Fruit fly (Drosophila melanogaster) whole organism, embryonic: ENCODE results near the gene CG11898.

ENCODE experiments used
- ATbp ChIP-seq: fragments of 200-800 bp; sonication (Bioruptor generic); optimal IDR thresholded peaks from 2 replicates; lab custom pipeline; 2017; ENCODE audit warnings: missing biosample characterization, mild to moderate bottlenecking, missing genetic modification characterization, missing genetic modification reagents
- Atf-2 ChIP-seq: fragments of 200-800 bp; sonication (Bioruptor generic); optimal IDR thresholded peaks from 2 replicates; lab custom pipeline; 2016; ENCODE audit warnings: missing biosample characterization, missing genetic modification characterization
- Bdp1 ChIP-seq: fragments of 200-800 bp; sonication (Bioruptor generic); optimal IDR thresholded peaks from 3 replicates; lab custom pipeline; 2016; ENCODE audit warnings: missing biosample characterization, missing genetic modification characterization
- CG10431 ChIP-seq: fragments of 200-800 bp; sonication (Bioruptor generic); optimal IDR thresholded peaks from 3 replicates; lab custom pipeline; 2018; ENCODE audit warnings: missing biosample characterization, mild to moderate bottlenecking, missing genetic modification characterization
- CG10565 ChIP-seq: fragments of 200-800 bp; sonication (Bioruptor generic); optimal IDR thresholded peaks from 3 replicates; lab custom pipeline; 2016; ENCODE audit warnings: missing biosample characterization, mild to moderate bottlenecking, missing genetic modification characterization
- CG12391 ChIP-seq: fragments of 200-800 bp; sonication (Bioruptor generic); optimal IDR thresholded peaks from 3 replicates; lab custom pipeline; 2018; ENCODE audit warnings: missing biosample characterization, mild to moderate bottlenecking, missing genetic modification characterization, moderate library complexity
- CG13894 ChIP-seq: fragments of 200-800 bp; sonication (Bioruptor generic); optimal IDR thresholded peaks from 3 replicates; lab custom pipeline; 2018; ENCODE audit warnings: missing biosample characterization, mild to moderate bottlenecking, missing genetic modification characterization, moderate library complexity
- CG14860 ChIP-seq: fragments of 200-800 bp; sonication (Bioruptor generic); IDR thresholded peaks from 3 replicates; pipeline ENCODE4 v1.3.6; 2022; ENCODE audit warnings: missing biosample characterization, missing genetic modification characterization; ENCODE audit not compliant: partially characterized antibody
- CG15696 ChIP-seq: fragments of 200-800 bp; sonication (Bioruptor generic); optimal IDR thresholded peaks from 2 replicates; lab custom pipeline; 2019; ENCODE audit warnings: missing biosample characterization, mild to moderate bottlenecking, missing genetic modification characterization, moderate library complexity
- CG1603 ChIP-seq: fragments of 200-800 bp; sonication (Bioruptor generic); optimal IDR thresholded peaks from 2 replicates; lab custom pipeline; 2019; ENCODE audit warnings: missing biosample characterization, mild to moderate bottlenecking, missing genetic modification characterization, moderate library complexity
- CG17361 ChIP-seq: fragments of 200-800 bp; sonication (Bioruptor generic); IDR thresholded peaks from 3 replicates; pipeline ENCODE4 v1.3.6; 2022; ENCODE audit warnings: missing biosample characterization, missing genetic modification characterization
- CG18764 ChIP-seq: fragments of 200-800 bp; sonication (Bioruptor generic); optimal IDR thresholded peaks from 3 replicates; lab custom pipeline; 2016; ENCODE audit warnings: missing biosample characterization, missing genetic modification characterization
- CG30403 ChIP-seq: fragments of 200-800 bp; sonication (Bioruptor generic); optimal IDR thresholded peaks from 3 replicates; lab custom pipeline; 2016; ENCODE audit warnings: missing biosample characterization, missing genetic modification characterization
- CG3281 ChIP-seq: fragments of 200-800 bp; sonication (Bioruptor generic); optimal IDR thresholded peaks from 3 replicates; lab custom pipeline; 2017; ENCODE audit warnings: missing biosample characterization, mild to moderate bottlenecking, missing genetic modification characterization
- CG42726 ChIP-seq: fragments of 200-800 bp; sonication (Bioruptor generic); IDR thresholded peaks from 2 replicates; pipeline ENCODE4 v1.3.6; 2022; ENCODE audit warnings: missing biosample characterization, missing genetic modification characterization; ENCODE audit not compliant: partially characterized antibody
- CG43689 ChIP-seq: fragments of 200-800 bp; sonication (Bioruptor generic); IDR thresholded peaks from 2 replicates; pipeline ENCODE4 v1.3.6; 2022; ENCODE audit warnings: missing biosample characterization, missing genetic modification characterization
- CG4404 ChIP-seq: fragments of 200-800 bp; sonication (Bioruptor generic); IDR thresholded peaks from 2 replicates; pipeline ENCODE4 v1.3.6; 2022; ENCODE audit warnings: missing biosample characterization, missing genetic modification characterization
- CG6272 ChIP-seq: fragments of 200-800 bp; sonication (Bioruptor generic); IDR thresholded peaks from 2 replicates; pipeline ENCODE4 v1.3.6; 2022; ENCODE audit warnings: missing biosample characterization, missing genetic modification characterization
- CG6654 ChIP-seq: fragments of 200-800 bp; sonication (Bioruptor generic); optimal IDR thresholded peaks from 2 replicates; lab custom pipeline; 2017; ENCODE audit warnings: missing biosample characterization, mild to moderate bottlenecking, missing genetic modification characterization
- CG6813 ChIP-seq: fragments of 200-800 bp; sonication (Bioruptor generic); optimal IDR thresholded peaks from 2 replicates; lab custom pipeline; 2017; ENCODE audit warnings: missing biosample characterization, missing genetic modification characterization, mild to moderate bottlenecking, moderate library complexity, missing genetic modification reagents
- CG7987 ChIP-seq: fragments of 200-800 bp; sonication (Bioruptor generic); optimal IDR thresholded peaks from 2 replicates; lab custom pipeline; 2018; ENCODE audit warnings: missing biosample characterization, mild to moderate bottlenecking, missing genetic modification characterization, moderate library complexity
- CG9797 ChIP-seq: fragments of 200-800 bp; sonication (Bioruptor generic); optimal IDR thresholded peaks from 3 replicates; lab custom pipeline; 2018; ENCODE audit warnings: missing biosample characterization, mild to moderate bottlenecking, missing genetic modification characterization
- Dbx ChIP-seq: fragments of 200-800 bp; sonication (Bioruptor generic); IDR thresholded peaks from 3 replicates; pipeline ENCODE4 v1.3.6; 2022; ENCODE audit warnings: missing biosample characterization, missing genetic modification characterization
- Dek ChIP-seq: fragments of 200-800 bp; sonication (Bioruptor generic); optimal IDR thresholded peaks from 3 replicates; lab custom pipeline; 2019; ENCODE audit warnings: missing biosample characterization, mild to moderate bottlenecking, missing genetic modification characterization, moderate library complexity
- Dref ChIP-seq: fragments of 200-800 bp; sonication (Bioruptor generic); IDR thresholded peaks from 2 replicates; pipeline ENCODE4 v1.3.6; 2022; ENCODE audit warnings: missing biosample characterization, missing genetic modification characterization
- Eip74EF ChIP-seq, 2 experiments: fragments of 200-800 bp in 1 of 2; fragments of >200 bp in 1 of 2; sonication (Bioruptor generic) in 1 of 2; optimal IDR thresholded peaks; 2 replicates each; lab custom pipeline; 2017 to 2019; ENCODE audit warnings: missing biosample characterization in 2 of 2, missing genetic modification characterization in 2 of 2, mild to moderate bottlenecking in 1 of 2, moderate library complexity in 1 of 2
- Fer1 ChIP-seq: fragments of 200-800 bp; sonication (Bioruptor generic); optimal IDR thresholded peaks from 2 replicates; lab custom pipeline; 2017; ENCODE audit warnings: missing biosample characterization, mild to moderate bottlenecking, missing genetic modification characterization
- Gsc ChIP-seq: fragments of 200-800 bp; sonication (Bioruptor generic); IDR thresholded peaks from 2 replicates; pipeline ENCODE4 v1.3.6; 2022; ENCODE audit warnings: missing biosample characterization, missing genetic modification characterization
- Jarid2 ChIP-seq: fragments of 200-800 bp; sonication (Bioruptor generic); optimal IDR thresholded peaks from 3 replicates; lab custom pipeline; 2017; ENCODE audit warnings: mild to moderate bottlenecking, missing biosample characterization, missing genetic modification reagents, missing genetic modification characterization
- Mrtf ChIP-seq: fragments of 200-800 bp; sonication (Bioruptor generic); IDR thresholded peaks from 3 replicates; pipeline ENCODE4 v1.3.6; 2022; ENCODE audit warnings: missing biosample characterization, missing genetic modification characterization
- NC2β ChIP-seq: fragments of 200-800 bp; sonication (Bioruptor generic); optimal IDR thresholded peaks from 2 replicates; lab custom pipeline; 2016; ENCODE audit warnings: missing biosample characterization, missing genetic modification characterization
- Vsx1 ChIP-seq: fragments of 200-800 bp; sonication (Bioruptor generic); optimal IDR thresholded peaks from 2 replicates; lab custom pipeline; 2017; ENCODE audit warnings: missing biosample characterization, mild to moderate bottlenecking, missing genetic modification characterization, missing genetic modification reagents
- Xbp1 ChIP-seq: fragments of 200-800 bp; sonication (Bioruptor generic); optimal IDR thresholded peaks from 3 replicates; lab custom pipeline; 2016; ENCODE audit warnings: missing biosample characterization, mild to moderate bottlenecking, missing genetic modification characterization
- abd-A ChIP-seq: fragments of 200-800 bp; sonication (Bioruptor generic); optimal IDR thresholded peaks from 3 replicates; lab custom pipeline; 2019; ENCODE audit warnings: missing biosample characterization, mild to moderate bottlenecking, missing genetic modification characterization, moderate library complexity
- dmrt11E ChIP-seq: fragments of 200-800 bp; sonication (Bioruptor generic); optimal IDR thresholded peaks from 3 replicates; lab custom pipeline; 2018; ENCODE audit warnings: missing biosample characterization, mild to moderate bottlenecking, missing genetic modification characterization, moderate library complexity
- eyg ChIP-seq: fragments of 200-800 bp; sonication (Bioruptor generic); optimal IDR thresholded peaks from 3 replicates; lab custom pipeline; 2016; ENCODE audit warnings: missing biosample characterization, missing genetic modification characterization
- fd64A ChIP-seq: fragments of 200-800 bp; sonication (Bioruptor generic); optimal IDR thresholded peaks from 3 replicates; lab custom pipeline; 2018; ENCODE audit warnings: missing biosample characterization, mild to moderate bottlenecking, missing genetic modification characterization
- gfzf ChIP-seq: fragments of 200-800 bp; sonication (Bioruptor generic); optimal IDR thresholded peaks from 2 replicates; lab custom pipeline; 2016; ENCODE audit warnings: missing biosample characterization, mild to moderate bottlenecking, missing genetic modification characterization, moderate library complexity
- gsb-n ChIP-seq: fragments of 200-800 bp; sonication (Bioruptor generic); optimal IDR thresholded peaks from 3 replicates; lab custom pipeline; 2018; ENCODE audit warnings: missing biosample characterization, mild to moderate bottlenecking, missing genetic modification characterization
- hbn ChIP-seq: fragments of 200-800 bp; sonication (Bioruptor generic); IDR thresholded peaks from 2 replicates; pipeline ENCODE4 v1.3.6; 2022; ENCODE audit warnings: missing biosample characterization, missing genetic modification characterization; ENCODE audit not compliant: partially characterized antibody
- hth ChIP-seq: fragments of >200 bp; optimal IDR thresholded peaks from 2 replicates; lab custom pipeline; 2017; ENCODE audit warnings: inconsistent platforms
- inv ChIP-seq: fragments of 200-800 bp; sonication (Bioruptor generic); IDR thresholded peaks from 2 replicates; pipeline ENCODE4 v1.3.6; 2022; ENCODE audit warnings: missing biosample characterization, missing genetic modification characterization; ENCODE audit not compliant: partially characterized antibody
- jumu ChIP-seq: fragments of 200-800 bp; sonication (Bioruptor generic); optimal IDR thresholded peaks from 3 replicates; lab custom pipeline; 2016; ENCODE audit warnings: missing biosample characterization, missing genetic modification characterization
- luna ChIP-seq: fragments of 200-800 bp; sonication (Bioruptor generic); optimal IDR thresholded peaks from 2 replicates; lab custom pipeline; 2016; ENCODE audit warnings: missing biosample characterization, missing genetic modification characterization
- onecut ChIP-seq: fragments of 200-800 bp; sonication (Bioruptor generic); IDR thresholded peaks from 2 replicates; pipeline ENCODE4 v1.3.6; 2022; ENCODE audit warnings: missing biosample characterization, missing genetic modification characterization
- pho ChIP-seq: fragments of 200-800 bp; sonication (Bioruptor generic); optimal IDR thresholded peaks from 2 replicates; lab custom pipeline; 2016; ENCODE audit warnings: missing biosample characterization, missing genetic modification characterization
- pum ChIP-seq: fragments of 200-800 bp; sonication (Bioruptor generic); optimal IDR thresholded peaks from 2 replicates; lab custom pipeline; 2016; ENCODE audit warnings: missing biosample characterization, missing genetic modification characterization
- scrt ChIP-seq: fragments of 200-800 bp; sonication (Bioruptor generic); optimal IDR thresholded peaks from 2 replicates; lab custom pipeline; 2018; ENCODE audit warnings: missing biosample characterization, mild to moderate bottlenecking, missing genetic modification characterization, moderate library complexity
- sna ChIP-seq: fragments of 200-800 bp; sonication (Bioruptor generic); IDR thresholded peaks from 2 replicates; pipeline ENCODE4 v1.3.6; 2022; ENCODE audit warnings: missing biosample characterization, missing genetic modification characterization; ENCODE audit not compliant: partially characterized antibody
- sug ChIP-seq: fragments of 200-800 bp; optimal IDR thresholded peaks from 2 replicates; lab custom pipeline; 2019; ENCODE audit warnings: missing biosample characterization, mild to moderate bottlenecking, missing genetic modification characterization, moderate library complexity

CG11898 gene

DNA sequence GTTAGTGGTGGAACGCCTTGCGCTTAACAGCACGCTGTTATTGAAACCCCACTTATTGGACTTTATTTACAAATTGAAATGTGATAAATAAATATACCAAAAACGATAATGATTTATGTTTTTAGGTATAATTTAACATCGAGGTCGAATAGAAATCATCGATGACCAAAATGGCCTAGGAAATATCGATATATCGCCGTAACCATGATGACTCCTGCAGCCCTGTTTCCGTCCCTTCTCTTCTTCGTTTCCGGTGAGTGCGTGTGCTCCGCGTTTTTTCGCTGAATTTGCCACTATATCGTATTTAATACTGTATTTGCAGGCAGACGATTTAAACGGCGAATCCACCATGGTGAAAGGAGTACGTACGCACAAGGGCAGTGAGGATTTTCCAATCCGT is 54.5 kb downstream of the CG11898 start, which contains the start of gene eEF1gamma (continued):
- TF ChIP-seq pho (GFP tag; lab: Kevin White, UChicago), result peak; percentile 93
- TF ChIP-seq sna (GFP tag; lab: Robert Waterston, UW), result peak; percentile 88
- TF ChIP-seq hth, result no peak
- TF ChIP-seq scrt (GFP tag; lab: Kevin White, UChicago), result peak; percentile 93
- TF ChIP-seq CG10431 (GFP tag; lab: Kevin White, UChicago), result peak; percentile 95
- TF ChIP-seq CG6272 (GFP tag; lab: Robert Waterston, UW), result peak; percentile 91
- TF ChIP-seq Bdp1, result peak; percentile 90
- TF ChIP-seq Dek, result peak; percentile 78
- TF ChIP-seq Dref (GFP tag; lab: Robert Waterston, UW), result peak; percentile 88
- peak; percentile 93 for TF ChIP-seq CG18764 (GFP tag; lab: Kevin White, UChicago)
- peak; percentile 99 for TF ChIP-seq NC2β (GFP tag; lab: Kevin White, UChicago)
- TF ChIP-seq fd64A (GFP tag; lab: Kevin White, UChicago), result peak; percentile 97
- peak; percentile 86 for TF ChIP-seq Mrtf (GFP tag; lab: Robert Waterston, UW)
- TF ChIP-seq Atf-2 (GFP tag; lab: Kevin White, UChicago), result peak; percentile 92
- peak; percentile 96 for TF ChIP-seq onecut
- TF ChIP-seq pum (GFP tag; lab: Kevin White, UChicago), result peak; percentile 87
- peak; percentile 97 for TF ChIP-seq Vsx1
- TF ChIP-seq CG17361, result peak; percentile 93
- TF ChIP-seq hbn, result peak; percentile 89
- peak; percentile 82 for TF ChIP-seq CG10565
- TF ChIP-seq Xbp1, result peak; percentile 93
- no peak for TF ChIP-seq Gsc (GFP tag; lab: Robert Waterston, UW)
- TF ChIP-seq CG6813 (GFP tag; lab: Kevin White, UChicago), result peak; percentile 98
- peak; percentile 95 for TF ChIP-seq CG1603
- peak; percentile 91 for TF ChIP-seq dmrt11E (tag; lab: Kevin White, UChicago)
- peak; percentile 90 for TF ChIP-seq gsb-n (tag; lab: Kevin White, UChicago)
- TF ChIP-seq CG3281 (GFP tag; lab: Kevin White, UChicago), result peak; percentile 97
- TF ChIP-seq jumu, result peak; percentile 82
- TF ChIP-seq CG43689 (GFP tag; lab: Robert Waterston, UW), result peak; percentile 96
- TF ChIP-seq luna (GFP tag; lab: Kevin White, UChicago), result peak; percentile 93
- TF ChIP-seq eyg (GFP tag; lab: Kevin White, UChicago), result peak; percentile 94
- peak; percentile 68 for TF ChIP-seq CG9797 (GFP tag; lab: Kevin White, UChicago)
- peak; percentile 77 for TF ChIP-seq CG15696 (tag; lab: Kevin White, UChicago)
- TF ChIP-seq CG13894 (tag; lab: Kevin White, UChicago), result peak; percentile 91
- peak; percentile 74 for TF ChIP-seq CG4404 (GFP tag; lab: Robert Waterston, UW)
- TF ChIP-seq CG7987 (GFP tag; lab: Kevin White, UChicago), result peak; percentile 99
- peak; percentile 86; the same call in 1 of the 2 replicates for TF ChIP-seq CG42726
- TF ChIP-seq Dbx (GFP tag; lab: Robert Waterston, UW), result peak; percentile 96
- peak; percentile 97 for TF ChIP-seq Fer1 (GFP tag; lab: Kevin White, UChicago)
- TF ChIP-seq Eip74EF (GFP tag; optimal IDR thresholded peaks at IDR 0.05; lab: Kevin White, UChicago), result peak in 1 of 2 experiments; percentile 82
- TF ChIP-seq Jarid2 (GFP tag; lab: Kevin White, UChicago), result peak; percentile 88
- peak; percentile 96 for TF ChIP-seq ATbp (GFP tag; lab: Kevin White, UChicago)
- peak; percentile 93 for TF ChIP-seq CG14860 (GFP tag; lab: Robert Waterston, UW)
- TF ChIP-seq CG6654, result peak; percentile 87
- peak; percentile 92 for TF ChIP-seq inv
- TF ChIP-seq CG30403 (GFP tag; lab: Kevin White, UChicago), result peak; percentile 92
- peak; percentile 95 for TF ChIP-seq CG12391
- no peak for TF ChIP-seq abd-A
- TF ChIP-seq sug (tag; lab: Kevin White, UChicago), result peak; percentile 93
- peak; percentile 38 for TF ChIP-seq gfzf (GFP tag; lab: Kevin White, UChicago)
